Worm (Caenorhabditis elegans) whole organism, young adult: ENCODE data around the gene ZC404.16.

Experiments
- ama-1 ChIP-seq, 3 experiments: fragments of 150-350 bp in 1 of 3; sonication (generic microtip) in 2 of 3; optimal IDR thresholded peaks; 2 replicates each; lab custom pipeline; 2014 to 2018; ENCODE audit warnings: missing biosample characterization in 2 of 3, missing genetic modification characterization in 2 of 3, missing genetic modification reagents in 2 of 3
- attf-6 ChIP-seq: fragments of 200-800 bp; sonication (Bioruptor generic); IDR thresholded peaks from 2 replicates; pipeline ENCODE4 v1.3.6; 2022; ENCODE audit warnings: missing genetic modification reagents, missing genetic modification characterization, missing compliant biosample characterization
- ztf-25 ChIP-seq: fragments of 200-800 bp; sonication (Bioruptor generic); IDR thresholded peaks from 2 replicates; pipeline ENCODE4 v1.3.6; 2022; ENCODE audit warnings: missing genetic modification reagents, missing genetic modification characterization, missing compliant biosample characterization

- TF ChIP-seq attf-6 (GFP tag; lab: Robert Waterston, UW) (no peak), ztf-25 (no peak), ama-1 (optimal IDR thresholded peaks at IDR 0.05; lab: Kevin White, UChicago) (no peak), ama-1 (GFP tag; optimal IDR thresholded peaks at IDR 0.05; lab: Kevin White, UChicago) (no peak)
Observed at ce11 chrV:6775708-6776107, 2.1 kb upstream of the ZC404.16 start, which contains the start of gene srh-28.
